Worm (Caenorhabditis elegans) whole organism, early embryonic: Measurements from ENCODE around the gene T21C12.8.

Experiments
- ama-1 ChIP-seq: fragments of 150-350 bp; optimal IDR thresholded peaks from 2 replicates; lab custom pipeline; 2014
- flt-1 ChIP-seq: fragments of 200-800 bp; sonication (Bioruptor generic); IDR thresholded peaks from 2 replicates; pipeline ENCODE4 v1.3.6; 2022; ENCODE audit warnings: missing genetic modification characterization, missing compliant biosample characterization
- hnd-1 ChIP-seq: sonication (generic microtip); optimal IDR thresholded peaks from 2 replicates; lab custom pipeline; 2016; ENCODE audit warnings: missing genetic modification characterization, missing compliant biosample characterization

DNA sequence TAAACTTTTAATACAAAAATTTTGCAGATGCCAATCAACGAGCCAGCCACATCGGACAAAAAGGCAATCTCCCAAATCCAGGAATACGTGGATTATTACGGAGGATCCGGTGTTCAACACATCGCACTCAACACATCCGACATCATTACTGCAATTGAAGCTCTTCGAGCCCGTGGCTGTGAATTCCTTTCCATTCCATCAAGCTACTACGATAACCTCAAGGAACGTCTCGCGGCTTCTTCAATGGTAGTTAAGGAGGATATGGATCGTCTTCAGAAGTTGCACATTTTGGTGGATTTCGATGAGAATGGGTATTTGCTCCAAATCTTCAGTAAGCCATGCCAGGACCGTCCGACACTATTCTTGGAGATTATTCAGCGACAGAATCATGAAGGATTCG lies 15.8 kb downstream of the T21C12.8 start:
- TF ChIP-seq ama-1 (lab: Kevin White, UChicago) (no peak), flt-1 (GFP tag; lab: Robert Waterston, UW) (no peak), hnd-1 (tag; lab: Kevin White, UChicago) (no peak)
